Fruit fly (Drosophila melanogaster): ENCODE results near the gene CG34174.
A peak's percentile ranks its signal among the peaks of the same experiment; 100 is the strongest.

Gene CG34174

dm6 chr2L:2201107-2201561 lies 12.9 kb upstream of the CG34174 start (continued):
- TF ChIP-seq ken (GFP tag; IDR thresholded peaks at IDR 0.05) (peak; percentile 70; the same call in 2 of the 3 replicates), gsb (GFP tag; IDR thresholded peaks at IDR 0.05) (no peak), HmgD (GFP tag; optimal IDR thresholded peaks at IDR 0.05) (no peak), Poxn (GFP tag; IDR thresholded peaks at IDR 0.05) (no peak), tna (GFP tag; IDR thresholded peaks at IDR 0.05; ENCODE audit: partially characterized antibody) (no peak), YL-1 (GFP tag; optimal IDR thresholded peaks at IDR 0.05) (peak; percentile 15), Opbp (GFP tag; IDR thresholded peaks at IDR 0.05; ENCODE audit: partially characterized antibody) (no peak), grau (tag; optimal IDR thresholded peaks at IDR 0.05) (peak; percentile 75), unc-4 (GFP tag; IDR thresholded peaks at IDR 0.05; ENCODE audit: partially characterized antibody) (no peak), zen2 (GFP tag; IDR thresholded peaks at IDR 0.05; ENCODE audit: partially characterized antibody) (no peak), tx (GFP tag; optimal IDR thresholded peaks at IDR 0.05) (peak; percentile 17), insv (GFP tag; optimal IDR thresholded peaks at IDR 0.05) (no peak), CG33213 (GFP tag; optimal IDR thresholded peaks at IDR 0.05) (peak; percentile 72), NC2β (GFP tag; optimal IDR thresholded peaks at IDR 0.05) (peak; percentile 73), PHDP (tag; optimal IDR thresholded peaks at IDR 0.05) (peak; percentile 85), Dip2 (GFP tag; IDR thresholded peaks at IDR 0.05) (no peak), CG5245 (GFP tag; optimal IDR thresholded peaks at IDR 0.05) (peak; percentile 77), CG12299 (tag; optimal IDR thresholded peaks at IDR 0.05) (peak; percentile 64), grn (GFP tag; optimal IDR thresholded peaks at IDR 0.05) (peak; percentile 49), chm (GFP tag; IDR thresholded peaks at IDR 0.05) (peak; percentile 72), Dbx (GFP tag; IDR thresholded peaks at IDR 0.05) (no peak), abd-A (tag; optimal IDR thresholded peaks at IDR 0.05) (no peak), Xrp1 (GFP tag; IDR thresholded peaks at IDR 0.05) (peak; percentile 87), cwo (GFP tag; optimal IDR thresholded peaks at IDR 0.05) (peak; percentile 50), bab2 (GFP tag; optimal IDR thresholded peaks at IDR 0.05) (peak; percentile 63), odd (GFP tag; optimal IDR thresholded peaks at IDR 0.05) (peak; percentile 75), sens (GFP tag) (peak; percentile 98), CG3838 (GFP tag; optimal IDR thresholded peaks at IDR 0.05) (peak; percentile 14), CG10565 (GFP tag; optimal IDR thresholded peaks at IDR 0.05) (peak; percentile 44), hbn (GFP tag; IDR thresholded peaks at IDR 0.05; ENCODE audit: partially characterized antibody) (no peak), Nf-YC (tag; optimal IDR thresholded peaks at IDR 0.05) (peak; percentile 21), CG3726 (GFP tag; IDR thresholded peaks at IDR 0.05) (peak; percentile 43; the same call in 1 of the 3 replicates), pfk (GFP tag; optimal IDR thresholded peaks at IDR 0.05) (no peak), B-H2 (GFP tag; optimal IDR thresholded peaks at IDR 0.05) (no peak), CG18011 (GFP tag; optimal IDR thresholded peaks at IDR 0.05) (no peak), Sox102F (GFP tag; optimal IDR thresholded peaks at IDR 0.05) (peak; percentile 86), Ssrp (tag; optimal IDR thresholded peaks at IDR 0.05) (peak; percentile 88), inv (GFP tag; IDR thresholded peaks at IDR 0.05; ENCODE audit: partially characterized antibody) (no peak), NK7.1 (GFP tag; optimal IDR thresholded peaks at IDR 0.05) (peak; percentile 28), Atf3 (GFP tag; optimal IDR thresholded peaks at IDR 0.05) (peak; percentile 82), pita (GFP tag; optimal IDR thresholded peaks at IDR 0.05) (no peak), CHES-1-like (GFP tag; optimal IDR thresholded peaks at IDR 0.05) (no peak), Dfd (GFP tag; optimal IDR thresholded peaks at IDR 0.05) (no peak), MTF-1 (GFP tag; optimal IDR thresholded peaks at IDR 0.05; ENCODE audit: borderline replicate concordance) (peak; percentile 37), Antp (GFP tag; optimal IDR thresholded peaks at IDR 0.05) (peak; percentile 54), CG9727 (GFP tag; optimal IDR thresholded peaks at IDR 0.05) (peak; percentile 90), CG43689 (GFP tag; IDR thresholded peaks at IDR 0.05) (no peak), croc (GFP tag; conservative IDR thresholded peaks at IDR 0.05) (peak; percentile 79), oc (tag; optimal IDR thresholded peaks at IDR 0.05) (peak; percentile 88), ERR (GFP tag; optimal IDR thresholded peaks at IDR 0.05) (peak; percentile 24), cato (GFP tag; optimal IDR thresholded peaks at IDR 0.05; ENCODE audit: borderline replicate concordance) (peak; percentile 88)

Measured in whole organism, embryonic.